Worm (Caenorhabditis elegans) whole organism, L1 larva: ENCODE measurements around the gene F23F1.5.

Experiments used
- ama-1 ChIP-seq: fragments of 150-350 bp; optimal IDR thresholded peaks from 2 replicates; lab custom pipeline; 2014
- ceh-82 ChIP-seq, 3 experiments: fragments of 150-350 bp in 1 of 3; sonication (generic microtip) in 2 of 3; optimal IDR thresholded peaks; 2 replicates each; lab custom pipeline; 2014 to 2017; ENCODE audit warnings: missing biosample characterization in 3 of 3, missing genetic modification characterization in 3 of 3
- ceh-90 ChIP-seq: sonication (generic microtip); optimal IDR thresholded peaks from 2 replicates; lab custom pipeline; 2016; ENCODE audit warnings: missing genetic modification characterization, missing compliant biosample characterization
- dpl-1 ChIP-seq, 3 experiments: fragments of 150-350 bp in 2 of 3; sonication (generic microtip) in 1 of 3; optimal IDR thresholded peaks; 2 replicates each; lab custom pipeline; 2014 to 2017; ENCODE audit warnings: missing biosample characterization in 3 of 3, missing genetic modification characterization in 3 of 3, missing genetic modification reagents in 3 of 3
- hpl-2 ChIP-seq: fragments of 150-350 bp; optimal IDR thresholded peaks from 2 replicates; lab custom pipeline; 2014; ENCODE audit warnings: missing biosample characterization, missing genetic modification reagents, missing genetic modification characterization
- lin-13 ChIP-seq: fragments of 150-350 bp; optimal IDR thresholded peaks from 2 replicates; lab custom pipeline; 2014; ENCODE audit warnings: missing biosample characterization, missing genetic modification reagents, missing genetic modification characterization
- nhr-11 ChIP-seq: fragments of 150-350 bp; optimal IDR thresholded peaks from 2 replicates; lab custom pipeline; 2014; ENCODE audit warnings: missing biosample characterization, missing genetic modification characterization
- nhr-12 ChIP-seq: sonication (generic microtip); optimal IDR thresholded peaks from 2 replicates; lab custom pipeline; 2017; ENCODE audit warnings: missing biosample characterization, missing genetic modification characterization
- snpc-4 ChIP-seq: fragments of 150-350 bp; optimal IDR thresholded peaks from 2 replicates; lab custom pipeline; 2014; ENCODE audit warnings: missing biosample characterization, missing genetic modification characterization
- unc-130 ChIP-seq: fragments of 150-350 bp; optimal IDR thresholded peaks from 2 replicates; lab custom pipeline; 2017; ENCODE audit warnings: missing biosample characterization, missing genetic modification characterization, inconsistent platforms

ce11 chrII:60049-60448 is 28.7 kb upstream of the F23F1.5 start:
- TF ChIP-seq ama-1 (lab: Kevin White, UChicago) (no peak), hpl-2 (no peak), nhr-11 (tag; lab: Kevin White, UChicago) (no peak), dpl-1 (GFP tag; optimal IDR thresholded peaks at IDR 0.05; lab: Kevin White, UChicago) (no peak), snpc-4 (tag; lab: Kevin White, UChicago) (no peak), lin-13 (GFP tag; lab: Kevin White, UChicago) (no peak), unc-130 (no peak), nhr-12 (no peak), ceh-82 (tag; optimal IDR thresholded peaks at IDR 0.05; lab: Kevin White, UChicago) (no peak), ceh-90 (tag; lab: Kevin White, UChicago) (no peak)
